Fruit fly (Drosophila melanogaster) Kc167 (cell line): ENCODE measurements around the gene ringer.

Experiments
- Myc ChIP-seq: fragments of >200 bp; optimal IDR thresholded peaks from 2 replicates; lab custom pipeline; 2017; ENCODE audit warnings: missing external identifiers
- h ChIP-seq: fragments of >200 bp; optimal IDR thresholded peaks from 3 replicates; lab custom pipeline; 2018; ENCODE audit warnings: missing external identifiers
- insv ChIP-seq: fragments of >200 bp; optimal IDR thresholded peaks from 3 replicates; lab custom pipeline; 2018; ENCODE audit warnings: missing external identifiers

DNA sequence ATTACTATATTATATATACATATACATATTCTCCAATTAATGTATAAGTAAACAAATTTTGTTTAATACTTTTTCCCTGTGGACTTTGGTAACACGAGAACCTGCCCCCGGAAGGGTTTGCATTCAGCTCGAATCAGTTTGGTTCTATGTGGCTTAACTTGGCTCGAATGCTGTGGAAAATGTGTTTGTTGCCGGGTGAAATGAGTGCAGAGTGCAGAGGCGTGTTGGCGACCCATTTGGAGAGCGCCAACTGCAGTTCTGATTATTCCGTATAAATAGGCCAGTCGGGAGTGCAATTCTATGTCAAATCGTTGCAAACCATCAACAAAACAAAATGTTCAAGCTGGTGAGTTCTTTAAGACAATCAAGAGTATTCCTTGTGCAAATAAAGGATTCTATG, 41.5 kb downstream of the ringer start, which contains the start of gene Nplp3:
- TF ChIP-seq h (lab: Kevin White, UChicago) = no peak
- no peak for TF ChIP-seq insv (lab: Kevin White, UChicago)
- no peak for TF ChIP-seq Myc
